Fruit fly (Drosophila melanogaster): ENCODE measurements around the gene CG15011.

CG15011 gene

dm6 chr3L:4253611-4254300 lies 5.2 kb downstream of the CG15011 start:
- TF ChIP-seq CG8159 (tag; optimal IDR thresholded peaks at IDR 0.05) (no peak), gl (tag; optimal IDR thresholded peaks at IDR 0.05) (no peak), CG32121 (GFP tag; IDR thresholded peaks at IDR 0.05) (no peak), Pif1B (GFP tag; optimal IDR thresholded peaks at IDR 0.05) (no peak), CG17806 (tag; optimal IDR thresholded peaks at IDR 0.05) (no peak), CG13204 (GFP tag; optimal IDR thresholded peaks at IDR 0.05) (no peak), CG12605 (GFP tag; IDR thresholded peaks at IDR 0.05) (no peak), rn (GFP tag; IDR thresholded peaks at IDR 0.05) (no peak), Ets98B (GFP tag; IDR thresholded peaks at IDR 0.05) (peak; percentile 6; the same call in 1 of the 2 replicates), CG8301 (tag; optimal IDR thresholded peaks at IDR 0.05) (no peak), CG4496 (GFP tag; IDR thresholded peaks at IDR 0.05) (no peak), fd96Ca (GFP tag; IDR thresholded peaks at IDR 0.05) (0 out of 3 replicates have a peak, but pooled peaks have one; percentile 10)

DNA sequence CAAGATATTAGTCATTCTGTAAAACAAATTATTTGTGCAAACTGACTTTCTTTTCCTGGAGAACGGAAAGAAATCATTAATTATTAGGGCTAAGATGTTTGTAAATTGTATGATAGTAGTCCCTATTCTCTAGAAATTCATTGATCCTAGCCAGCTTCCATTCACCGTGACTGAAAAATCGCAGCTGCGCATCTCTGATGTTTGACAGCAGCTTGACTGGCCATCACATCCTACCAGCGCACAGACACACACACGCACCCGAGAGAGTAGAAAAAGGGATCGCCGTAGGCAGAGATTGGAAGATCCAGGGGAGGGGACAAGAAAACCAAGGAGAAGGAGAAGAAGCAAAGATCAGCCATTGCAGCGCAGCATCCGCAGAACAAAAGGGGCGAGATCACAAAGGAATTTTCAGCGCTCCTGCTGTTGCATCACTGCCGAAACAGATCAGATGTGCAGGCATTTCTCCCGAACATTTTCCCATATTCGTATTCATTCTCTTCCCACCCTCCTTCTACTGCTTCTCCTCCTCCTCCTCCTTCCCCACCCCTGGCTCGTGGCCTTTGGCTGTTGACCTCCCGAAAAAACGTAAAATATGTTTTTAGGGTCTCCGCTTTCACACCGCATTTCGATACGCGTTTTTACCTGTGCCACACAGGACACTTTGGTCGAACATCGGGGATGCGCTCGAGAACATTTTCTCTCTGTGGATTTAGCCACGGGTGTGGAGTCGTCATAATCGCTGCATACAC lies 5.9 kb downstream of the CG15011 start:
- TF ChIP-seq CG15710 (tag; optimal IDR thresholded peaks at IDR 0.05) (no peak), EcR (GFP tag; optimal IDR thresholded peaks at IDR 0.05) (peak; percentile 70), Ets98B (GFP tag; IDR thresholded peaks at IDR 0.05) (no peak), CG14655 (GFP tag; optimal IDR thresholded peaks at IDR 0.05) (no peak), gl (tag; optimal IDR thresholded peaks at IDR 0.05) (no peak), CG17806 (tag; optimal IDR thresholded peaks at IDR 0.05) (peak; percentile 30), Snoo (tag; optimal IDR thresholded peaks at IDR 0.05) (no peak), fd96Ca (GFP tag; IDR thresholded peaks at IDR 0.05) (peak; percentile 29; the same call in 1 of the 3 replicates), D1 (tag; optimal IDR thresholded peaks at IDR 0.05) (no peak), CG8301 (tag; optimal IDR thresholded peaks at IDR 0.05) (no peak), CG34367 (tag; optimal IDR thresholded peaks at IDR 0.05) (peak; percentile 8), Pif1A (GFP tag; optimal IDR thresholded peaks at IDR 0.05) (no peak), CG4496 (GFP tag; IDR thresholded peaks at IDR 0.05) (peak; percentile 40; the same call in 1 of the 3 replicates), CG8159 (tag; optimal IDR thresholded peaks at IDR 0.05) (no peak), Pif1B (GFP tag; optimal IDR thresholded peaks at IDR 0.05) (no peak), CG32121 (GFP tag; IDR thresholded peaks at IDR 0.05) (no peak), CG10348 (GFP tag; IDR thresholded peaks at IDR 0.05) (no peak), rn (GFP tag; IDR thresholded peaks at IDR 0.05) (no peak), CG13204 (GFP tag; optimal IDR thresholded peaks at IDR 0.05) (no peak), CG12605 (GFP tag; IDR thresholded peaks at IDR 0.05) (no peak), CG9948 (tag; optimal IDR thresholded peaks at IDR 0.05) (peak; percentile 27)

DNA sequence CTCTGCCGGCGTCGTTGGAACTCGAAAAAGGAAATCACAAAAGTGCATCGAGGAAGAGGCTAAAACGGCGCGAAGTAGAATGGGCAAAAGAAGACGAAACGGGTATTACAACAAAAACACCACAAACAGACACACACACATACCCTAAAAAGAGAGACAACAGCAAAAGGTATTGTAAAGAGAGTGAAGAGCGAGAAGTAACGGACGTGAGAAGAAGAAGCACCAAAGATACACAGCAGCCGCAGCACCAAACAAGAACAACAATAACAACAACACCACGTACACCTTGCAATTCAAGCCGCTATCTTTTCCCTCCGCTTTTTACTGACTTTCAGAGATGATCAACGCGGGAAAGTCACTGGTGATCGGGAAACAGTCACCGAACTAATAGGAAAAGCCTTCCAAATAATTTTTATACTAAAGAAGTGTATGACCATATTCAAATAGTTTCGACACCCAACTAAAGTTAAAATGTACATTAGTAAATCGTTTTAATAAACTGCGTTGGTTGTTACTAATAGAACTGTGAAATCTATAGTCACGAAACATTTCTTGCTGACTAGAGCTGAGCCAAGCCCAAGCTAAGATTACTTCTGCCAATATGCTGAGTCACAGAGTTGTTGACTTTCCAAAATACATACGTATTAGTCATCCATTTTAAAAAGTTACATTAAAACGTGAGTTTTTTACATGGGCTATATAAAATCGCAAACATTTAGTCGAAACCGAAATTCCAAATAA lies 6.7 kb downstream of the CG15011 start:
- TF ChIP-seq EcR (GFP tag; optimal IDR thresholded peaks at IDR 0.05) (peak; percentile 69), D1 (tag; optimal IDR thresholded peaks at IDR 0.05) (no peak), CG17806 (tag; optimal IDR thresholded peaks at IDR 0.05) (no peak), CG8301 (tag; optimal IDR thresholded peaks at IDR 0.05) (no peak), CG14655 (GFP tag; optimal IDR thresholded peaks at IDR 0.05) (no peak), CG8159 (tag; optimal IDR thresholded peaks at IDR 0.05) (no peak), gl (tag; optimal IDR thresholded peaks at IDR 0.05) (peak; percentile 70), CG4496 (GFP tag; IDR thresholded peaks at IDR 0.05) (0 out of 3 replicates have a peak, but pooled peaks have one; percentile 28), CG12605 (GFP tag; IDR thresholded peaks at IDR 0.05) (no peak), CG32121 (GFP tag; IDR thresholded peaks at IDR 0.05) (no peak)

dm6 chr3L:4242428-4242827 lies 16.5 kb downstream of the CG15011 start, which contains the start of gene pav:
TSS of gene pav (plus strand) at chr3L:4242734.
- TF ChIP-seq CG10348 (GFP tag; IDR thresholded peaks at IDR 0.05), result no peak
- TF ChIP-seq Snoo (tag; optimal IDR thresholded peaks at IDR 0.05), result no peak
- TF ChIP-seq CG4496 (GFP tag; IDR thresholded peaks at IDR 0.05), result peak; percentile 55; the same call in 1 of the 3 replicates
- peak; percentile 37; the same call in 1 of the 2 replicates for TF ChIP-seq Ets98B (GFP tag; IDR thresholded peaks at IDR 0.05)
- no peak for TF ChIP-seq EcR (GFP tag; optimal IDR thresholded peaks at IDR 0.05)
- no peak for TF ChIP-seq CG34367 (tag; optimal IDR thresholded peaks at IDR 0.05)
- no peak for TF ChIP-seq Pif1B (GFP tag; optimal IDR thresholded peaks at IDR 0.05)
- no peak for TF ChIP-seq fd96Ca (GFP tag; IDR thresholded peaks at IDR 0.05)
- TF ChIP-seq CG13204 (GFP tag; optimal IDR thresholded peaks at IDR 0.05), result no peak
- peak; percentile 55; the same call in 1 of the 2 replicates for TF ChIP-seq CG32121 (GFP tag; IDR thresholded peaks at IDR 0.05)
- TF ChIP-seq CG12605 (GFP tag; IDR thresholded peaks at IDR 0.05), result peak; percentile 41
- peak; percentile 41 for TF ChIP-seq CG15710 (tag; optimal IDR thresholded peaks at IDR 0.05)
- TF ChIP-seq D1 (tag; optimal IDR thresholded peaks at IDR 0.05), result no peak
- TF ChIP-seq Pif1A (GFP tag; optimal IDR thresholded peaks at IDR 0.05), result no peak
- TF ChIP-seq CG17806 (tag; optimal IDR thresholded peaks at IDR 0.05), result peak; percentile 18
- TF ChIP-seq CG9948 (tag; optimal IDR thresholded peaks at IDR 0.05), result no peak

All from whole organism, pupa.